Fruit fly (Drosophila melanogaster): ENCODE data around the gene CG13051.

- TF ChIP-seq psq (optimal IDR thresholded peaks at IDR 0.05) (no peak), pan (optimal IDR thresholded peaks at IDR 0.05) (no peak)
Observed at dm6 chr3L:16290850-16291249, 25.9 kb upstream of the CG13051 start, which contains the start of gene CG13045.
